Worm (Caenorhabditis elegans) whole organism, L1 larva: ENCODE measurements around the gene nphp-2.
A peak's percentile ranks its signal among the peaks of the same experiment; 100 is the strongest.

Source experiments
- C04F5.9 ChIP-seq: sonication (generic microtip); optimal IDR thresholded peaks from 2 replicates; lab custom pipeline; 2016; ENCODE audit warnings: missing genetic modification characterization, missing compliant biosample characterization
- C16A3.4 ChIP-seq: fragments of 150-350 bp; optimal IDR thresholded peaks from 2 replicates; lab custom pipeline; 2014; ENCODE audit warnings: missing biosample characterization, missing genetic modification characterization
- C34B4.2 ChIP-seq: sonication (generic microtip); optimal IDR thresholded peaks from 2 replicates; lab custom pipeline; 2017; ENCODE audit warnings: mild to moderate bottlenecking, missing genetic modification characterization, missing compliant biosample characterization
- aha-1 ChIP-seq: fragments of 150-350 bp; optimal IDR thresholded peaks from 2 replicates; lab custom pipeline; 2014; ENCODE audit warnings: missing biosample characterization, missing genetic modification characterization
- aly-2 ChIP-seq: fragments of 150-350 bp; optimal IDR thresholded peaks from 2 replicates; lab custom pipeline; 2014; ENCODE audit warnings: missing biosample characterization, missing genetic modification characterization
- blmp-1 ChIP-seq: fragments of 150-350 bp; optimal IDR thresholded peaks from 2 replicates; lab custom pipeline; 2014; ENCODE audit warnings: missing biosample characterization, missing genetic modification characterization
- ceh-8 ChIP-seq: fragments of 200-800 bp; sonication (Bioruptor generic); optimal IDR thresholded peaks from 2 replicates; lab custom pipeline; 2018; ENCODE audit warnings: mild to moderate bottlenecking, missing genetic modification characterization, moderate library complexity, missing compliant biosample characterization
- ceh-88 ChIP-seq: fragments of 200-800 bp; sonication (Bioruptor generic); IDR thresholded peaks from 2 replicates; pipeline ENCODE4 v1.3.6; 2022; ENCODE audit warnings: missing genetic modification characterization, missing compliant biosample characterization
- dpl-1 ChIP-seq, 3 experiments: fragments of 150-350 bp in 2 of 3; sonication (generic microtip) in 1 of 3; optimal IDR thresholded peaks; 2 replicates each; lab custom pipeline; 2014 to 2017; ENCODE audit warnings: missing biosample characterization in 3 of 3, missing genetic modification characterization in 3 of 3, missing genetic modification reagents in 3 of 3
- dsc-1 ChIP-seq: sonication (generic microtip); optimal IDR thresholded peaks from 2 replicates; lab custom pipeline; 2016; ENCODE audit warnings: mild to moderate bottlenecking, missing genetic modification characterization, missing compliant biosample characterization
- efl-1 ChIP-seq, 4 experiments: fragments of 150-350 bp; optimal IDR thresholded peaks in 3 of 4; peaks in 1 of 4; 1 replicate in 1 of 4; 2 replicates in 3 of 4; lab custom pipeline; 2014; ENCODE audit warnings: missing biosample characterization in 2 of 4, missing genetic modification characterization in 2 of 4, missing genetic modification reagents in 2 of 4
- egl-27 ChIP-seq, 2 experiments: fragments of 150-350 bp in 1 of 2; sonication (generic microtip); optimal IDR thresholded peaks; 3 replicates each; lab custom pipeline; 2017 to 2018; ENCODE audit warnings: missing biosample characterization in 2 of 2, missing genetic modification characterization in 2 of 2, missing genetic modification reagents in 2 of 2
- ets-5 ChIP-seq: fragments of 200-800 bp; sonication (Bioruptor generic); IDR thresholded peaks from 2 replicates; pipeline ENCODE4 v1.3.6; 2022; ENCODE audit warnings: missing genetic modification characterization, missing compliant biosample characterization
- fkh-8 ChIP-seq: sonication (generic microtip); optimal IDR thresholded peaks from 2 replicates; lab custom pipeline; 2016; ENCODE audit warnings: mild to moderate bottlenecking, missing genetic modification characterization, missing compliant biosample characterization
- fos-1 ChIP-seq: fragments of 150-350 bp; optimal IDR thresholded peaks from 2 replicates; lab custom pipeline; 2014; ENCODE audit warnings: missing biosample characterization, missing genetic modification characterization
- hlh-17 ChIP-seq: fragments of 200-800 bp; sonication (Bioruptor generic); optimal IDR thresholded peaks from 2 replicates; lab custom pipeline; 2018; ENCODE audit warnings: missing genetic modification characterization, mild to moderate bottlenecking, missing compliant biosample characterization, moderate library complexity, borderline replicate concordance
- hlh-4 ChIP-seq: sonication (generic microtip); optimal IDR thresholded peaks from 2 replicates; lab custom pipeline; 2016; ENCODE audit warnings: mild to moderate bottlenecking, missing genetic modification characterization, missing compliant biosample characterization
- isw-1 ChIP-seq: fragments of 200-800 bp; sonication (Bioruptor generic); IDR thresholded peaks from 2 replicates; pipeline ENCODE4 v1.3.6; 2022; ENCODE audit warnings: missing genetic modification characterization, missing compliant biosample characterization
- lsy-2 ChIP-seq, 2 experiments: fragments of 150-350 bp; optimal IDR thresholded peaks; 2 replicates each; lab custom pipeline; 2014; ENCODE audit warnings: missing biosample characterization in 2 of 2, missing genetic modification characterization in 2 of 2
- mab-9 ChIP-seq: fragments of 200-800 bp; sonication (Bioruptor generic); IDR thresholded peaks from 2 replicates; pipeline ENCODE4 v1.3.6; 2022; ENCODE audit warnings: missing genetic modification reagents, missing genetic modification characterization, missing compliant biosample characterization
- mdl-1 ChIP-seq, 2 experiments: fragments of 150-350 bp; optimal IDR thresholded peaks; 2 replicates each; lab custom pipeline; 2014 to 2017; ENCODE audit warnings: missing biosample characterization in 2 of 2, missing genetic modification characterization in 2 of 2, inconsistent platforms in 1 of 2
- mef-2 ChIP-seq: fragments of 150-350 bp; optimal IDR thresholded peaks from 2 replicates; lab custom pipeline; 2014; ENCODE audit warnings: missing biosample characterization, missing genetic modification characterization
- mep-1 ChIP-seq: fragments of 150-350 bp; optimal IDR thresholded peaks from 2 replicates; lab custom pipeline; 2014; ENCODE audit warnings: missing biosample characterization, missing genetic modification characterization
- nhr-11 ChIP-seq: fragments of 150-350 bp; optimal IDR thresholded peaks from 2 replicates; lab custom pipeline; 2014; ENCODE audit warnings: missing biosample characterization, missing genetic modification characterization
- nhr-20 ChIP-seq: sonication (generic microtip); optimal IDR thresholded peaks from 2 replicates; lab custom pipeline; 2016; ENCODE audit warnings: mild to moderate bottlenecking, missing genetic modification characterization, missing compliant biosample characterization
- nhr-237 ChIP-seq: fragments of 150-350 bp; optimal IDR thresholded peaks from 2 replicates; lab custom pipeline; 2014; ENCODE audit warnings: missing biosample characterization, missing genetic modification characterization
- nhr-47 ChIP-seq: sonication (generic microtip); optimal IDR thresholded peaks from 2 replicates; lab custom pipeline; 2016; ENCODE audit warnings: mild to moderate bottlenecking, missing genetic modification characterization, moderate library complexity, missing compliant biosample characterization
- nhr-76 ChIP-seq: sonication (generic microtip); optimal IDR thresholded peaks from 2 replicates; lab custom pipeline; 2017; ENCODE audit warnings: missing biosample characterization, missing genetic modification characterization
- pqm-1 ChIP-seq: sonication (generic microtip); optimal IDR thresholded peaks from 3 replicates; lab custom pipeline; 2017; ENCODE audit warnings: missing biosample characterization, missing genetic modification characterization
- rnt-1 ChIP-seq: sonication (generic microtip); optimal IDR thresholded peaks from 2 replicates; lab custom pipeline; 2016; ENCODE audit warnings: mild to moderate bottlenecking, missing genetic modification characterization, moderate library complexity, missing compliant biosample characterization
- skn-1 ChIP-seq: fragments of 150-350 bp; optimal IDR thresholded peaks from 2 replicates; lab custom pipeline; 2014; ENCODE audit warnings: missing biosample characterization, missing genetic modification characterization
- snu-23 ChIP-seq: sonication (generic microtip); optimal IDR thresholded peaks from 2 replicates; lab custom pipeline; 2016; ENCODE audit warnings: missing genetic modification characterization, missing compliant biosample characterization
- swsn-7 ChIP-seq: sonication (generic microtip); optimal IDR thresholded peaks from 2 replicates; lab custom pipeline; 2016; ENCODE audit warnings: missing genetic modification characterization, missing compliant biosample characterization
- tbx-2 ChIP-seq: sonication (generic microtip); optimal IDR thresholded peaks from 2 replicates; lab custom pipeline; 2016; ENCODE audit warnings: missing genetic modification characterization, missing compliant biosample characterization
- unc-130 ChIP-seq: fragments of 150-350 bp; optimal IDR thresholded peaks from 2 replicates; lab custom pipeline; 2017; ENCODE audit warnings: missing biosample characterization, missing genetic modification characterization, inconsistent platforms
- unc-86 ChIP-seq: sonication (generic microtip); optimal IDR thresholded peaks from 2 replicates; lab custom pipeline; 2016; ENCODE audit warnings: missing genetic modification characterization, missing compliant biosample characterization
- unc-98 ChIP-seq: fragments of 200-800 bp; sonication (Bioruptor generic); IDR thresholded peaks from 2 replicates; pipeline ENCODE4 v1.3.6; 2022; ENCODE audit warnings: missing genetic modification characterization, missing compliant biosample characterization
- vab-15 ChIP-seq: sonication (generic microtip); optimal IDR thresholded peaks from 2 replicates; lab custom pipeline; 2017; ENCODE audit warnings: missing genotype, mild to moderate bottlenecking, missing genetic modification characterization, missing compliant biosample characterization
- xbp-1 ChIP-seq: sonication (generic microtip); optimal IDR thresholded peaks from 2 replicates; lab custom pipeline; 2016; ENCODE audit warnings: missing genetic modification characterization, missing compliant biosample characterization
- ztf-11 ChIP-seq, 2 experiments: sonication (generic microtip); optimal IDR thresholded peaks; 2 replicates each; lab custom pipeline; 2016 to 2017; ENCODE audit warnings: missing genetic modification characterization in 2 of 2, missing biosample characterization in 1 of 2, missing compliant biosample characterization in 1 of 2
- ztf-4 ChIP-seq: fragments of 150-350 bp; optimal IDR thresholded peaks from 2 replicates; lab custom pipeline; 2014; ENCODE audit warnings: missing biosample characterization, missing genetic modification characterization

Gene nphp-2

DNA sequence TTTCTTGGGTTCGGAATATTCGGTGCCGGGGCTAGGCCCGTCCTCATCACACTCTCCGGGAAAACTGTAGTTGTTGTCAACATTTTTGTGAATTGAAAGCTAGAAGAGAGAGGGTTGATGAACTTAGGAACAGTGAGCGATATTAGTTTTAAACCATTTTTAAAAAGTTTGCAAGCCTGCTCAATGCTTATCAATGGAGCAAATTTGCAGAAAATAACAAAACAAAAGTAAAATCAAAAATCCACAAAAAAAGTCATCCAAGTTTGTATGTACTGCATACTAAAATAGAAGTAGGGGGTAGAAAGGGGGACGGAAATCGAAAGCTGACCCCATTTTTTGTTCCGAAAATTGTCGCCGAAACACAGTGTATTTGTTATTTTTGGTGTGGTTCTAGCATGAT lies 39.4 kb upstream of the nphp-2 start, which contains the start of gene T10B5.10:
T10B5.10 (minus strand) TSS at position 101 of the 400 bp plus-strand sequence.
- TF ChIP-seq efl-1 (optimal IDR thresholded peaks at IDR 0.05; lab: Kevin White, UChicago) (no peak), efl-1 (GFP tag; optimal IDR thresholded peaks at IDR 0.05 in 1 of 2; lab: Kevin White, UChicago) (peak in 1 of 2 experiments; percentile 51), C34B4.2 (no peak), nhr-20 (tag; lab: Kevin White, UChicago) (no peak), rnt-1 (tag; lab: Kevin White, UChicago) (no peak), blmp-1 (tag; lab: Kevin White, UChicago) (peak; percentile 70), hlh-17 (no peak), mdl-1 (tag; optimal IDR thresholded peaks at IDR 0.05; lab: Kevin White, UChicago) (no peak)

DNA sequence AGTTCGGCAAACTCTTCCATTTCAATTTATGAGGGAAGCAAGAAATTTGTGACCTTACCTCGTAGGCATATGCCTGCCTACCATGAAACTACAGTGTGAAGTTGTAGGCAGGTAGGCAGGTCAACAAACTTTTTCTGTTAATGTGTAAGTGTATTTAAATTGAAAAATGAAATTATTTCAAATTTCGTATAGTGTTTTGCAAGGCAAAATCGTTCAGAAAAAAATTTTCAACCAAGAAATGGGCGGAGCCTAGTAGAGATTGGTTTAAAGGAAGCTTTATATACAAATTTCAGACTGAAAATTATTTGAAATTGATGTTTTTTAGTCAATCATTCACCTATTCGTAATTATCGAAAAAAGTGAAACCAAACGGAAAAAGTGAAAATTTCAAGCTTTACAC lies 37.7 kb upstream of the nphp-2 start:
- TF ChIP-seq dsc-1 (tag; lab: Kevin White, UChicago) (no peak), efl-1 (optimal IDR thresholded peaks at IDR 0.05; lab: Kevin White, UChicago) (no peak), efl-1 (GFP tag; optimal IDR thresholded peaks at IDR 0.05 in 1 of 2; lab: Kevin White, UChicago) (peak in 1 of 2 experiments; percentile 52)

DNA sequence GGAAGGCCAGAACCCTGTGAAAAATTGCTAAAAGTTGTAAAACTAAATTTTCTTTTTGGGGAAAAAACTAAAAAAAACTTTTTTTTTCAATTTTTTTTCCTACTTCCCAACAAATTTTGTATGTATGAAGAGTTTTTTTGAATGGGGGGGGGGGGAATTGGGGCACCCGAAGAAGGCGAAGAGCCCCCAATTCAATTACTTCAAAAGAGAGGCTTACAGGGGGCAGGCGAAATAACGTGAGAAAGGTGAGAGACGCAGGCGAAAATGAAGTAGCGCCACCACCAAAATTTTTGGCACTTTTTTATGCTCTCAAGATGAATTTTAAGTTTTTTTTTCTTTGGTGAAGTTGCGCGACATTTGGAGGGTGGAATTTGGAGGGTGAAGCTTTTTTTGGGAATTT lies 32.6 kb upstream of the nphp-2 start:
- TF ChIP-seq efl-1 (optimal IDR thresholded peaks at IDR 0.05; lab: Kevin White, UChicago) (no peak), efl-1 (GFP tag; optimal IDR thresholded peaks at IDR 0.05 in 1 of 2; lab: Kevin White, UChicago) (peak in 1 of 2 experiments; percentile 10), skn-1 (no peak), C04F5.9 (tag; lab: Kevin White, UChicago) (no peak)
- TF ChIP-seq, all 84 proteins: peak for 1

DNA sequence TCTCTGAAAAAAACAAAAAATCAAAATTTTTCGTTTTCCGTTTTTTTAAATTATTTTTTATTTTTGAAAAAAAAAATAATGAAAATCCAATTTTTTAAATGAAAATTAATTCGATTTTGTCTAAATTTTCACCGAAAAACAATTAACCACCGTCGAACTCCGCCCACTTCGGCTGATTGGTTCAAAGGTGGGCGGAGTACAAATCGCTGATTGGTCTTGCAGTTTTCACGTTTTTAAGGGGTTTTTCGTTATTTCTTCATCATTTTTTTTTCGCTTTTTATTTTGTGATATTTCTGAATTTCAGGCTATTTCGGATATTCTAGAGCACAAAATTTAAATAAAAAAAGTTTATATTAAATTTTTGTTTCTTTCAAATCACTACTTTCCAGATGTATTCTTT lies 30.6 kb upstream of the nphp-2 start:
- TF ChIP-seq nhr-11 (tag; lab: Kevin White, UChicago) (no peak), aly-2 (tag; lab: Kevin White, UChicago) (no peak), ceh-88 (GFP tag; lab: Robert Waterston, UW) (no peak), xbp-1 (tag; lab: Kevin White, UChicago) (no peak), dpl-1 (GFP tag; optimal IDR thresholded peaks at IDR 0.05; lab: Kevin White, UChicago) (no peak), hlh-4 (tag; lab: Kevin White, UChicago) (no peak), fkh-8 (tag; lab: Kevin White, UChicago) (no peak), mab-9 (GFP tag; lab: Robert Waterston, UW) (no peak), nhr-76 (no peak), unc-86 (tag; lab: Kevin White, UChicago) (no peak), nhr-237 (tag; lab: Kevin White, UChicago) (no peak), swsn-7 (tag; lab: Kevin White, UChicago) (no peak), mep-1 (tag; lab: Kevin White, UChicago) (no peak), skn-1 (no peak)

DNA sequence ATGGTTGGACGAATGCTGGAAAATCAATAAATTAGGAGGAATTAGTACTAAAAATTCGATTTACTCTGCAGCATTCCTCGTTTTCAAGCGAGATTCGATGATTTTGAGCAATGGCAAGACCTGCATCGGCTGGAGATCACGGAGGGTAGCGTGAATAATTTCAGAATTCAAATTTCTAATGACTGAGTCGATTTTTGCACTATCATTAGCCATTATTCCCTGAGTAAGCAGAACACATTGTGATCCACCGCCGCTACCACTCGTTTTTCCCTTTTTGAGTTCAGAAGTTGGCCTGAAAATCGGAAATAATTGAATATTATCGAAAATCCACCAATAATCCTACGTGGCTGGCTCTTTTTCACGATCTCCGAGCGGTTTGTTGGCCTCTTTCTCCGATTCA lies 27.6 kb upstream of the nphp-2 start:
- TF ChIP-seq snu-23 = no peak
- TF ChIP-seq efl-1 (optimal IDR thresholded peaks at IDR 0.05; lab: Kevin White, UChicago) = no peak
- TF ChIP-seq efl-1 (GFP tag; optimal IDR thresholded peaks at IDR 0.05 in 1 of 2; lab: Kevin White, UChicago) = peak in 1 of 2 experiments; percentile 71
- no peak for TF ChIP-seq ceh-8 (GFP tag; lab: Kevin White, UChicago)
- TF ChIP-seq ceh-88 (GFP tag; lab: Robert Waterston, UW) = no peak
- no peak for TF ChIP-seq isw-1 (GFP tag; lab: Robert Waterston, UW)
- TF ChIP-seq vab-15 (tag; lab: Kevin White, UChicago) = no peak
- TF ChIP-seq C16A3.4 (tag; lab: Kevin White, UChicago) = no peak
- no peak for TF ChIP-seq egl-27 (tag; optimal IDR thresholded peaks at IDR 0.05; lab: Kevin White, UChicago)

DNA sequence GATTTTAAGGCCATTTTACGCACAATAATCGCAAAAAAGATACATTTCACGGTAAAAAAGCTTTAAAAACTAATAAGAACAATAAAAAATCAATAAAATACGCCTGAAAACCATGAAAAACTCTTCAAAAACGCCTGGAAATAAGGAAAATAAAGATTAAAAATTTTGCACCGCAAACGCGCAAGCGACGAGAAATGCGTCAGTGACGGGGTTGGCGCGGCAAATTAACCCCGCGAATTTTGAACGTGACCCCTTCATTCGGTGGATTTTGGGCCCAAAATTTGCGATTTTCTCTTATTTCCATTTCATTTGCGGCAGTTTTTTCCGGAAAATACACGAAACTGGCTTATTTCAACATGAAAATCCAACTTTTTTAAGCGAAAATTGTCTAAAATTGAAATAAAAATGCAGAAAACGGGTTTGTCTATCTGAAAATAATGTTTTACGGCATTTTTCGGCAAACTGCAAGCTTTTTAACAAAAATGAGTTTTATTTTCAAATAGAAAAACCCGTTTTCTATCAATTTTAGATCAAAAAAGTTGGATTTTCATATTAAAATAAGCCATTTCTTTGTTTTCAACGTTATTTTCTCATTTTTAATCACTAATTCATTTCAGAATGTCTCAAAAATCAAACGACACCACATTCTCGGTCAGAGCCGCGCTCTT lies 26.9 kb upstream of the nphp-2 start, which contains the start of gene knl-3:
knl-3 (plus strand) TSS at position 618 of the 668 bp plus-strand sequence.
- TF ChIP-seq unc-86 (tag; lab: Kevin White, UChicago) (peak; percentile 84), fos-1 (tag; lab: Kevin White, UChicago) (peak; percentile 71), unc-98 (peak; percentile 38; the same call in 1 of the 2 replicates), unc-130 (tag; lab: Kevin White, UChicago) (peak; percentile 28), tbx-2 (peak; percentile 90), ets-5 (no peak), hlh-17 (no peak), mef-2 (tag; lab: Kevin White, UChicago) (no peak), nhr-47 (tag; lab: Kevin White, UChicago) (peak; percentile 93), C16A3.4 (tag; lab: Kevin White, UChicago) (peak; percentile 85), ztf-4 (peak; percentile 54), aha-1 (tag; lab: Kevin White, UChicago) (peak; percentile 55), pqm-1 (tag; lab: Kevin White, UChicago) (no peak), lsy-2 (tag; optimal IDR thresholded peaks at IDR 0.05; lab: Kevin White, UChicago) (peak; percentile 91), ztf-11 (tag; optimal IDR thresholded peaks at IDR 0.05; lab: Kevin White, UChicago) (peak in 1 of 2 experiments; percentile 70), efl-1 (optimal IDR thresholded peaks at IDR 0.05; lab: Kevin White, UChicago) (peak; percentile 92 to 97), efl-1 (GFP tag; optimal IDR thresholded peaks at IDR 0.05 in 1 of 2; lab: Kevin White, UChicago) (peak; percentile 97 to 100)
